Worm (Caenorhabditis elegans): Measurements from ENCODE around the gene Y73B6BL.288.

ce11 chrIV:6327363-6328015 is 14.8 kb downstream of the Y73B6BL.288 start:
- TF ChIP-seq snpc-4 (tag; optimal IDR thresholded peaks at IDR 0.05), result no peak
- TF ChIP-seq lsy-2 (tag; optimal IDR thresholded peaks at IDR 0.05), result no peak
- no peak for TF ChIP-seq sptf-1 (tag; optimal IDR thresholded peaks at IDR 0.05)
- peak; percentile 73 for TF ChIP-seq ces-1 (GFP tag; optimal IDR thresholded peaks at IDR 0.05)
- no peak for TF ChIP-seq blmp-1 (tag; optimal IDR thresholded peaks at IDR 0.05)
- peak; percentile 15 for TF ChIP-seq elt-1 (tag; optimal IDR thresholded peaks at IDR 0.05; ENCODE audit: borderline replicate concordance, insufficient read depth)
- TF ChIP-seq ham-2 (GFP tag; optimal IDR thresholded peaks at IDR 0.05), result no peak

Data from whole organism, mixed stage, embryonic.